Fruit fly (Drosophila melanogaster): ENCODE measurements around the gene 7B2.

Gene 7B2

dm6 chr3R:5368170-5368781 is 8.3 kb upstream of the 7B2 start, which contains the start of gene Cerk:
TSS of gene Cerk (minus strand) at chr3R:5368306.
- TF ChIP-seq CTCF (optimal IDR thresholded peaks at IDR 0.05), result peak; percentile 20 to 22
- no peak for TF ChIP-seq CG8478 (optimal IDR thresholded peaks at IDR 0.05)

- TF ChIP-seq CG8478 (optimal IDR thresholded peaks at IDR 0.05) (no peak), CTCF (optimal IDR thresholded peaks at IDR 0.05) (no peak)
Observed at dm6 chr3R:5369490-5370001, 7.0 kb upstream of the 7B2 start, which contains the start of the genes CG31542 and CG34277. TSS of gene CG31542 (plus strand) at chr3R:5369540. TSS of gene CG34277 (plus strand) at chr3R:5369540.

- TF ChIP-seq CG8478 (optimal IDR thresholded peaks at IDR 0.05) (no peak), CTCF (optimal IDR thresholded peaks at IDR 0.05) (peak in 1 of 2 experiments; percentile 48)
Observed at dm6 chr3R:5371563-5371962, 5.0 kb upstream of the 7B2 start, which contains the start of gene Polr2F. TSS of gene Polr2F (plus strand) at chr3R:5371795.

dm6 chr3R:5374720-5375119 is 1.9 kb upstream of the 7B2 start, which contains the start of the genes hd and CG14667:
TSS of gene hd (minus strand) at chr3R:5374962.
TSS of gene CG14667 (plus strand) at chr3R:5375022.
- TF ChIP-seq CG8478 (optimal IDR thresholded peaks at IDR 0.05) (no peak), CTCF (optimal IDR thresholded peaks at IDR 0.05) (no peak)

dm6 chr3R:5385761-5386160 is 9.2 kb downstream of the 7B2 start:
- TF ChIP-seq CG8478 (optimal IDR thresholded peaks at IDR 0.05) (no peak), CTCF (optimal IDR thresholded peaks at IDR 0.05) (no peak)

- no peak for TF ChIP-seq CTCF (optimal IDR thresholded peaks at IDR 0.05)
- no peak for TF ChIP-seq CG8478 (optimal IDR thresholded peaks at IDR 0.05)
Observed at dm6 chr3R:5387564-5387963, 11.0 kb downstream of the 7B2 start, which contains the start of gene CG14668. TSS of gene CG14668 (minus strand) at chr3R:5387664.

- TF ChIP-seq CTCF (optimal IDR thresholded peaks at IDR 0.05) (no peak), CG8478 (optimal IDR thresholded peaks at IDR 0.05) (no peak)
Observed at dm6 chr3R:5387996-5388395, 11.4 kb downstream of the 7B2 start.

dm6 chr3R:5389034-5389433 is 12.5 kb downstream of the 7B2 start:
- no peak for TF ChIP-seq CTCF (optimal IDR thresholded peaks at IDR 0.05)
- TF ChIP-seq CG8478 (optimal IDR thresholded peaks at IDR 0.05), result no peak

dm6 chr3R:5389435-5389834 is 12.9 kb downstream of the 7B2 start:
- TF ChIP-seq CG8478 (optimal IDR thresholded peaks at IDR 0.05) (no peak), CTCF (optimal IDR thresholded peaks at IDR 0.05) (no peak)

dm6 chr3R:5390095-5390663 is 13.6 kb downstream of the 7B2 start:
- TF ChIP-seq CG8478 (optimal IDR thresholded peaks at IDR 0.05) (no peak), CTCF (optimal IDR thresholded peaks at IDR 0.05) (no peak)

dm6 chr3R:5392033-5392432 is 15.5 kb downstream of the 7B2 start:
- TF ChIP-seq CG8478 (optimal IDR thresholded peaks at IDR 0.05), result no peak
- no peak for TF ChIP-seq CTCF (optimal IDR thresholded peaks at IDR 0.05)

dm6 chr3R:5392621-5393020 is 16.0 kb downstream of the 7B2 start, which contains the start of gene kkv:
TSS of gene kkv (minus strand) at chr3R:5392866.
- TF ChIP-seq CG8478 (optimal IDR thresholded peaks at IDR 0.05), result no peak
- TF ChIP-seq CTCF (optimal IDR thresholded peaks at IDR 0.05), result no peak

- no peak for TF ChIP-seq CTCF (optimal IDR thresholded peaks at IDR 0.05)
- TF ChIP-seq CG8478 (optimal IDR thresholded peaks at IDR 0.05), result no peak
Observed at dm6 chr3R:5393742-5394391, 17.3 kb downstream of the 7B2 start, which contains the start of gene CG1172. TSS of gene CG1172 (plus strand) at chr3R:5393922.

dm6 chr3R:5395210-5395609 is 18.6 kb downstream of the 7B2 start:
- no peak for TF ChIP-seq CTCF (optimal IDR thresholded peaks at IDR 0.05)

dm6 chr3R:5399096-5399495 is 22.5 kb downstream of the 7B2 start, which contains the start of gene Or83a:
TSS of gene Or83a (minus strand) at chr3R:5399196.
- no peak for TF ChIP-seq CG8478 (optimal IDR thresholded peaks at IDR 0.05)
- TF ChIP-seq CTCF (optimal IDR thresholded peaks at IDR 0.05), result no peak

All from S2 (cell line).